Worm (Caenorhabditis elegans) whole organism, L4 larva: ENCODE data around the gene mtm-5.

Source experiments
- F10B5.3 ChIP-seq: sonication (generic microtip); optimal IDR thresholded peaks from 2 replicates; lab custom pipeline; 2016; ENCODE audit warnings: mild to moderate bottlenecking, missing genetic modification characterization, missing compliant biosample characterization
- F37D6.2 ChIP-seq: sonication (generic microtip); optimal IDR thresholded peaks from 2 replicates; lab custom pipeline; 2016; ENCODE audit warnings: mild to moderate bottlenecking, missing genetic modification characterization, missing compliant biosample characterization
- R02D3.7 ChIP-seq: fragments of 150-350 bp; sonication (generic microtip); optimal IDR thresholded peaks from 3 replicates; lab custom pipeline; 2014; ENCODE audit warnings: missing biosample characterization, missing genetic modification characterization
- T20F7.1 ChIP-seq: fragments of 200-800 bp; sonication (Bioruptor generic); optimal IDR thresholded peaks from 2 replicates; lab custom pipeline; 2018; ENCODE audit warnings: mild to moderate bottlenecking, missing genetic modification characterization, missing compliant biosample characterization
- T26A8.4 ChIP-seq: fragments of 200-800 bp; sonication (Bioruptor generic); IDR thresholded peaks from 2 replicates; pipeline ENCODE4 v1.3.6; 2022; ENCODE audit warnings: missing genetic modification characterization, missing compliant biosample characterization
- Y48G9A.11 ChIP-seq: fragments of 200-800 bp; sonication (Bioruptor generic); IDR thresholded peaks from 2 replicates; pipeline ENCODE4 v1.3.6; 2022; ENCODE audit warnings: missing genetic modification reagents, missing genetic modification characterization, missing compliant biosample characterization
- Y5F2A.4 ChIP-seq: fragments of 200-800 bp; sonication (Bioruptor generic); optimal IDR thresholded peaks from 2 replicates; lab custom pipeline; 2018; ENCODE audit warnings: mild to moderate bottlenecking, missing genetic modification characterization, missing compliant biosample characterization
- Y75B8A.6 ChIP-seq: fragments of 200-800 bp; sonication (Bioruptor generic); IDR thresholded peaks from 2 replicates; pipeline ENCODE4 v1.3.6; 2022; ENCODE audit warnings: missing genetic modification reagents, missing genetic modification characterization, missing compliant biosample characterization
- aha-1 ChIP-seq: fragments of 150-350 bp; peaks from one replicate; lab custom pipeline; 2014; ENCODE audit warnings: missing biosample characterization, missing genetic modification characterization
- ceh-28 ChIP-seq: fragments of 150-350 bp; optimal IDR thresholded peaks from 2 replicates; lab custom pipeline; 2014; ENCODE audit warnings: missing biosample characterization, missing genetic modification reagents, missing genetic modification characterization
- ceh-32 ChIP-seq: sonication (generic microtip); optimal IDR thresholded peaks from 2 replicates; lab custom pipeline; 2016; ENCODE audit warnings: mild to moderate bottlenecking, missing genetic modification characterization, missing compliant biosample characterization; ENCODE audit not compliant: poor library complexity
- ceh-44 ChIP-seq: fragments of 200-800 bp; sonication (Bioruptor generic); IDR thresholded peaks from 2 replicates; pipeline ENCODE4 v1.3.6; 2022; ENCODE audit warnings: missing genetic modification reagents, missing genetic modification characterization, missing compliant biosample characterization
- cey-2 ChIP-seq: sonication (generic microtip); optimal IDR thresholded peaks from 3 replicates; lab custom pipeline; 2017; ENCODE audit warnings: missing genetic modification characterization, mild to moderate bottlenecking, missing compliant biosample characterization, antibody characterized with exemption, borderline replicate concordance; ENCODE audit not compliant: insufficient read depth
- daf-12 ChIP-seq: fragments of 150-350 bp; optimal IDR thresholded peaks from 2 replicates; lab custom pipeline; 2014; ENCODE audit warnings: missing biosample characterization, missing genetic modification reagents, missing genetic modification characterization
- dpl-1 ChIP-seq: fragments of 150-350 bp; optimal IDR thresholded peaks from 2 replicates; lab custom pipeline; 2014; ENCODE audit warnings: missing biosample characterization, missing genetic modification reagents, missing genetic modification characterization
- duxl-1 ChIP-seq: sonication (generic microtip); optimal IDR thresholded peaks from 2 replicates; lab custom pipeline; 2016; ENCODE audit warnings: mild to moderate bottlenecking, missing genetic modification characterization, moderate library complexity, missing compliant biosample characterization; ENCODE audit not compliant: poor library complexity
- dve-1 ChIP-seq: sonication (generic microtip); optimal IDR thresholded peaks from 2 replicates; lab custom pipeline; 2017; ENCODE audit warnings: antibody characterized with exemption, mild to moderate bottlenecking, missing genetic modification characterization, missing compliant biosample characterization; ENCODE audit not compliant: insufficient read depth
- egl-27 ChIP-seq: sonication (generic microtip); optimal IDR thresholded peaks from 3 replicates; lab custom pipeline; 2017; ENCODE audit warnings: missing biosample characterization, missing genetic modification reagents, missing genetic modification characterization
- egl-43 ChIP-seq: fragments of 200-800 bp; sonication (Bioruptor generic); IDR thresholded peaks from 2 replicates; pipeline ENCODE4 v1.3.6; 2022; ENCODE audit warnings: missing genetic modification reagents, missing genetic modification characterization, missing compliant biosample characterization
- fkh-10 ChIP-seq: fragments of 150-350 bp; optimal IDR thresholded peaks from 2 replicates; lab custom pipeline; 2014; ENCODE audit warnings: missing biosample characterization, missing genetic modification reagents, missing genetic modification characterization
- fos-1 ChIP-seq: fragments of 150-350 bp; optimal IDR thresholded peaks from 2 replicates; lab custom pipeline; 2014; ENCODE audit warnings: missing biosample characterization, missing genetic modification characterization
- hlh-11 ChIP-seq: fragments of 200-800 bp; sonication (Bioruptor generic); optimal IDR thresholded peaks from 2 replicates; lab custom pipeline; 2018; ENCODE audit warnings: mild to moderate bottlenecking, missing genetic modification characterization, missing compliant biosample characterization
- madf-5 ChIP-seq, 2 experiments: fragments of 200-800 bp; sonication (Bioruptor generic); IDR thresholded peaks; 2 replicates each; pipeline ENCODE4 v1.3.6; 2022; ENCODE audit warnings: missing compliant biosample characterization in 2 of 2, missing genetic modification characterization in 2 of 2
- mep-1 ChIP-seq: fragments of 150-350 bp; sonication (generic microtip); optimal IDR thresholded peaks from 3 replicates; lab custom pipeline; 2014; ENCODE audit warnings: missing biosample characterization, missing genetic modification characterization
- mxl-2 ChIP-seq: fragments of 200-800 bp; sonication (Bioruptor generic); conservative IDR thresholded peaks from 2 replicates; pipeline ENCODE4 v1.3.6; 2022; ENCODE audit warnings: missing genetic modification reagents, missing genetic modification characterization, missing compliant biosample characterization
- nhr-11 ChIP-seq: fragments of 150-350 bp; optimal IDR thresholded peaks from 2 replicates; lab custom pipeline; 2014; ENCODE audit warnings: missing biosample characterization, missing genetic modification characterization
- nhr-25 ChIP-seq: sonication (generic microtip); optimal IDR thresholded peaks from 2 replicates; lab custom pipeline; 2017; ENCODE audit warnings: missing genetic modification characterization, mild to moderate bottlenecking, missing compliant biosample characterization, antibody characterized with exemption, moderate library complexity, borderline replicate concordance; ENCODE audit not compliant: insufficient read depth
- nhr-41 ChIP-seq: fragments of 200-800 bp; sonication (Bioruptor generic); IDR thresholded peaks from 2 replicates; pipeline ENCODE4 v1.3.6; 2022; ENCODE audit warnings: missing genetic modification reagents, missing genetic modification characterization, missing compliant biosample characterization
- nhr-6 ChIP-seq: fragments of 150-350 bp; optimal IDR thresholded peaks from 2 replicates; lab custom pipeline; 2014; ENCODE audit warnings: missing biosample characterization, missing genetic modification characterization
- nhr-77 ChIP-seq: fragments of 150-350 bp; optimal IDR thresholded peaks from 2 replicates; lab custom pipeline; 2014; ENCODE audit warnings: missing biosample characterization, missing genetic modification characterization
- pha-4 ChIP-seq, 2 experiments: fragments of 150-350 bp in 1 of 2; fragments of 200-800 bp in 1 of 2; sonication (Bioruptor generic) in 1 of 2; IDR thresholded peaks in 1 of 2; optimal IDR thresholded peaks in 1 of 2; 2 replicates each; pipeline versions ENCODE4 v1.3.6 to Lab custom; 2014 to 2022; ENCODE audit warnings: missing genetic modification characterization in 2 of 2, missing genetic modification reagents in 2 of 2, missing biosample characterization in 1 of 2, missing compliant biosample characterization in 1 of 2
- pqm-1 ChIP-seq: sonication (generic microtip); optimal IDR thresholded peaks from 2 replicates; lab custom pipeline; 2017; ENCODE audit warnings: missing biosample characterization, missing genetic modification characterization
- rbr-2 ChIP-seq: sonication (generic microtip); optimal IDR thresholded peaks from 2 replicates; lab custom pipeline; 2016; ENCODE audit warnings: missing genotype, missing genetic modification characterization, missing compliant biosample characterization
- saeg-2 ChIP-seq: fragments of 200-800 bp; sonication (Bioruptor generic); IDR thresholded peaks from 2 replicates; pipeline ENCODE4 v1.3.6; 2022; ENCODE audit warnings: missing genetic modification reagents, missing genetic modification characterization, missing compliant biosample characterization
- snpc-4 ChIP-seq: fragments of 150-350 bp; optimal IDR thresholded peaks from 2 replicates; lab custom pipeline; 2014; ENCODE audit warnings: missing biosample characterization, missing genetic modification characterization
- unc-62 ChIP-seq, 3 experiments: fragments of 150-350 bp in 1 of 3; sonication (generic microtip); optimal IDR thresholded peaks in 2 of 3; peaks in 1 of 3; 1 replicate in 1 of 3; 2 replicates in 2 of 3; lab custom pipeline; 2014 to 2017; ENCODE audit warnings: missing biosample characterization in 3 of 3, missing genetic modification characterization in 3 of 3, missing genetic modification reagents in 3 of 3, missing genotype in 1 of 3
- vab-7 ChIP-seq: fragments of 200-800 bp; sonication (Bioruptor generic); IDR thresholded peaks from 2 replicates; pipeline ENCODE4 v1.3.6; 2022; ENCODE audit warnings: missing genetic modification reagents, missing genetic modification characterization, missing compliant biosample characterization
- zfp-3 ChIP-seq: fragments of 200-800 bp; sonication (Bioruptor generic); conservative IDR thresholded peaks from 2 replicates; pipeline ENCODE4 v1.3.6; 2022; ENCODE audit warnings: missing genetic modification reagents, missing genetic modification characterization, missing compliant biosample characterization

mtm-5 gene

DNA sequence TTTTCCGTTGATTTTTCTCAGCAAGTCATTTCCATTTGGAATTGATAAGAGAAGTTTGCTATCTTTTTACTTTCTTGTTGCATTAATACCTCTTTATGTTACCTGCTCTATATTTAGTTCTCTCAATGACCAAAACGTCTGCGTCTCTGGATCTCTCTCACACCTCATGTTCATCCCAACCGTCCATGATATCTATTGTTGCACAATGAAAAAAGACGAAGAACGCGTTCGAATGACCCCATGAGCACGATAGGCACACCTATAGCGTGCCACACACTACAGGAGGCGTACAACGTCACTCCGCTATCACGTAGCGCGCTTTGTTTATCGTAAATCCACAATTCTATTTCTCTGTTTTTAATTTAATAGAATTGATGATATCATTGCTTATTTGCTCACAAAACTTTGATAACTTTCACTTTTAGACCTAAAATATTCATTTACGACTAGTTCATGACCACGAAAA lies 36.0 kb upstream of the mtm-5 start, which contains the start of gene Y34B4A.2 (continued):
- TF ChIP-seq F10B5.3 (tag; lab: Kevin White, UChicago) (no peak), fos-1 (tag; lab: Kevin White, UChicago) (no peak), dpl-1 (GFP tag; lab: Kevin White, UChicago) (peak; percentile 34), madf-5 (GFP tag; IDR thresholded peaks at IDR 0.05; lab: Robert Waterston, UW) (no peak), nhr-77 (tag; lab: Kevin White, UChicago) (peak; percentile 22), saeg-2 (no peak), Y5F2A.4 (GFP tag; lab: Kevin White, UChicago) (no peak), snpc-4 (no peak), hlh-11 (tag; lab: Kevin White, UChicago) (peak; percentile 76), T20F7.1 (GFP tag; lab: Kevin White, UChicago) (peak; percentile 96), egl-27 (tag; lab: Kevin White, UChicago) (no peak), duxl-1 (tag; lab: Kevin White, UChicago) (peak; percentile 2), unc-62 (GFP tag; optimal IDR thresholded peaks at IDR 0.05 in 1 of 2; lab: Kevin White, UChicago) (peak in 1 of 2 experiments; percentile 96), unc-62 (tag; optimal IDR thresholded peaks at IDR 0.05; lab: Kevin White, UChicago) (no peak), Y48G9A.11 (GFP tag; lab: Robert Waterston, UW) (no peak), ceh-28 (tag; lab: Kevin White, UChicago) (no peak), T26A8.4 (GFP tag; lab: Robert Waterston, UW) (0 out of 2 replicates have a peak, but pooled peaks have one; percentile 32), nhr-6 (tag; lab: Kevin White, UChicago) (peak; percentile 11), F37D6.2 (no peak), ceh-32 (tag; lab: Kevin White, UChicago) (no peak), aha-1 (tag; lab: Kevin White, UChicago) (peak; percentile 27), nhr-25 (tag; lab: Kevin White, UChicago) (no peak), daf-12 (tag; lab: Kevin White, UChicago) (no peak), zfp-3 (GFP tag; lab: Robert Waterston, UW) (no peak), dve-1 (tag; lab: Kevin White, UChicago) (peak; percentile 81), rbr-2 (tag; lab: Kevin White, UChicago) (no peak), mep-1 (peak; percentile 51), fkh-10 (GFP tag; lab: Kevin White, UChicago) (no peak), pqm-1 (tag; lab: Kevin White, UChicago) (peak; percentile 15), pha-4 (GFP tag; IDR thresholded peaks at IDR 0.05; lab: Robert Waterston, UW) (no peak), pha-4 (tag; optimal IDR thresholded peaks at IDR 0.05; lab: Kevin White, UChicago) (no peak), R02D3.7 (tag; lab: Kevin White, UChicago) (peak; percentile 36), nhr-41 (no peak), nhr-11 (tag; lab: Kevin White, UChicago) (no peak)
- TF ChIP-seq, all 104 proteins: peak for 22

DNA sequence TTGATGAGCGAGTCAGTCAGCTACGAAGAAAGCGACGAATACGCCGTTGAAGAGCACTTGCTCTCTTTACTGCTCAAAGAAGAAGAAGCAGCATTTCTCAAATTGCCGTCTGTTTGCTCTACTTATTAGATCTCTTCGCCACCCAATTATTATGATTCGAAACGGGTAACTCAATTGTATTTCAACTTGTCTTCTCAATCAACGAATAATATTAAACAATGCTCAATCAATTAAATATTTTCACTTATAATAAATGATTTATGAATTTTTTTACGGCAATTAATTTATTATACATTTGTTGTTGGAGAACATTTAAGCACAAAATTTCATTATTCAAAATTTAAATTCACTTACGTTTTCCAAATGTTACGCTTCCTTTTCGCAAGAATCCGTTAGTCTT lies 35.0 kb upstream of the mtm-5 start:
- no peak for TF ChIP-seq vab-7
- no peak for TF ChIP-seq unc-62 (GFP tag; optimal IDR thresholded peaks at IDR 0.05 in 1 of 2; lab: Kevin White, UChicago)
- TF ChIP-seq unc-62 (tag; optimal IDR thresholded peaks at IDR 0.05; lab: Kevin White, UChicago): no peak
- TF ChIP-seq pha-4 (GFP tag; IDR thresholded peaks at IDR 0.05; lab: Robert Waterston, UW): no peak
- TF ChIP-seq pha-4 (tag; optimal IDR thresholded peaks at IDR 0.05; lab: Kevin White, UChicago): no peak
- no peak for TF ChIP-seq mxl-2 (GFP tag; lab: Robert Waterston, UW)
- TF ChIP-seq egl-43 (GFP tag; lab: Robert Waterston, UW): no peak
- no peak for TF ChIP-seq ceh-44 (GFP tag; lab: Robert Waterston, UW)
- no peak for TF ChIP-seq cey-2 (tag; lab: Kevin White, UChicago)
- no peak for TF ChIP-seq Y75B8A.6 (GFP tag; lab: Robert Waterston, UW)
- TF ChIP-seq, all 104 proteins: peak for 0
